Fruit fly (Drosophila melanogaster) whole organism, embryonic: ENCODE data around the gene CG17801.
"Not testable (repeated sequence)": the region's sequence is repeated elsewhere in the genome, so short reads cannot be mapped to it uniquely, and the experiment has no call there.

Source experiments
- Atf-2 ChIP-seq: fragments of 200-800 bp; sonication (Bioruptor generic); optimal IDR thresholded peaks from 2 replicates; lab custom pipeline; 2016; ENCODE audit warnings: missing biosample characterization, missing genetic modification characterization
- CG15073 ChIP-seq: fragments of 200-800 bp; sonication (Bioruptor generic); optimal IDR thresholded peaks from 2 replicates; lab custom pipeline; 2016; ENCODE audit warnings: missing biosample characterization, missing genetic modification characterization
- CG16815 ChIP-seq: fragments of 200-800 bp; sonication (Bioruptor generic); optimal IDR thresholded peaks from 3 replicates; lab custom pipeline; 2017; ENCODE audit warnings: missing biosample characterization, mild to moderate bottlenecking, missing genetic modification characterization
- CG6813 ChIP-seq: fragments of 200-800 bp; sonication (Bioruptor generic); optimal IDR thresholded peaks from 2 replicates; lab custom pipeline; 2017; ENCODE audit warnings: missing biosample characterization, missing genetic modification characterization, mild to moderate bottlenecking, moderate library complexity, missing genetic modification reagents
- CG8089 ChIP-seq: fragments of 200-800 bp; sonication (Bioruptor generic); optimal IDR thresholded peaks from 3 replicates; lab custom pipeline; 2016; ENCODE audit warnings: missing biosample characterization, missing genetic modification characterization
- CoRest ChIP-seq: fragments of 200-800 bp; sonication (Bioruptor generic); optimal IDR thresholded peaks from 3 replicates; lab custom pipeline; 2018; ENCODE audit warnings: missing biosample characterization, mild to moderate bottlenecking, missing genetic modification characterization, moderate library complexity
- grn ChIP-seq: fragments of 200-800 bp; sonication (Bioruptor generic); optimal IDR thresholded peaks from 3 replicates; lab custom pipeline; 2017; ENCODE audit warnings: missing biosample characterization, missing genetic modification characterization
- tna ChIP-seq: fragments of 200-800 bp; sonication (Bioruptor generic); IDR thresholded peaks from 2 replicates; pipeline ENCODE4 v1.3.6; 2022; ENCODE audit warnings: missing biosample characterization, missing genetic modification characterization; ENCODE audit not compliant: partially characterized antibody

dm6 chr3R:17763088-17763487, 43.8 kb downstream of the CG17801 start, which contains the start of gene TyrR:
- not testable (repeated sequence) for TF ChIP-seq CG16815 (GFP tag; lab: Kevin White, UChicago); tna (GFP tag; lab: Robert Waterston, UW); grn (GFP tag; lab: Kevin White, UChicago); CG8089 (GFP tag; lab: Kevin White, UChicago); Atf-2; CoRest (tag; lab: Kevin White, UChicago); CG15073; CG6813 (GFP tag; lab: Kevin White, UChicago)
